Fruit fly (Drosophila melanogaster) whole organism, embryonic: ENCODE results near the gene ppk30.
A peak's percentile ranks its signal among the peaks of the same experiment; 100 is the strongest.

Source experiments
- Abd-B ChIP-seq: fragments of 200-800 bp; sonication (Bioruptor generic); optimal IDR thresholded peaks from 2 replicates; lab custom pipeline; 2018; ENCODE audit warnings: missing biosample characterization, mild to moderate bottlenecking, missing genetic modification characterization, moderate library complexity
- BEAF-32 ChIP-seq: fragments of 200-800 bp; sonication (Bioruptor generic); optimal IDR thresholded peaks from 3 replicates; lab custom pipeline; 2017; ENCODE audit warnings: missing biosample characterization, missing genetic modification characterization, mild to moderate bottlenecking, moderate library complexity, missing genetic modification reagents
- CG10979 ChIP-seq: fragments of 200-800 bp; sonication (Bioruptor generic); optimal IDR thresholded peaks from 2 replicates; lab custom pipeline; 2018; ENCODE audit warnings: missing biosample characterization, mild to moderate bottlenecking, missing genetic modification characterization, moderate library complexity
- CG11504 ChIP-seq: fragments of 200-800 bp; sonication (Bioruptor generic); optimal IDR thresholded peaks from 3 replicates; lab custom pipeline; 2019; ENCODE audit warnings: missing biosample characterization, mild to moderate bottlenecking, missing genetic modification characterization, moderate library complexity
- CG12391 ChIP-seq: fragments of 200-800 bp; sonication (Bioruptor generic); optimal IDR thresholded peaks from 3 replicates; lab custom pipeline; 2018; ENCODE audit warnings: missing biosample characterization, mild to moderate bottlenecking, missing genetic modification characterization, moderate library complexity
- CG14667 ChIP-seq: fragments of 200-800 bp; sonication (Bioruptor generic); IDR thresholded peaks from 2 replicates; pipeline ENCODE4 v1.3.6; 2022; ENCODE audit warnings: missing biosample characterization, missing genetic modification characterization
- CG17568 ChIP-seq: fragments of 200-800 bp; sonication (Bioruptor generic); optimal IDR thresholded peaks from 2 replicates; lab custom pipeline; 2018; ENCODE audit warnings: missing biosample characterization, mild to moderate bottlenecking, missing genetic modification characterization, moderate library complexity
- CG18599 ChIP-seq: fragments of 200-800 bp; sonication (Bioruptor generic); optimal IDR thresholded peaks from 3 replicates; lab custom pipeline; 2017; ENCODE audit warnings: missing biosample characterization, missing genetic modification characterization, mild to moderate bottlenecking, moderate library complexity, missing genetic modification reagents
- CG33213 ChIP-seq: fragments of 200-800 bp; sonication (Bioruptor generic); optimal IDR thresholded peaks from 3 replicates; lab custom pipeline; 2016; ENCODE audit warnings: missing biosample characterization, missing genetic modification characterization
- CG34376 ChIP-seq: fragments of 200-800 bp; sonication (Bioruptor generic); optimal IDR thresholded peaks from 2 replicates; lab custom pipeline; 2018; ENCODE audit warnings: missing biosample characterization, mild to moderate bottlenecking, missing genetic modification characterization
- CG3847 ChIP-seq: fragments of 200-800 bp; sonication (Bioruptor generic); IDR thresholded peaks from 2 replicates; pipeline ENCODE4 v1.3.6; 2022; ENCODE audit warnings: missing biosample characterization, missing genetic modification characterization
- CG6654 ChIP-seq: fragments of 200-800 bp; sonication (Bioruptor generic); optimal IDR thresholded peaks from 2 replicates; lab custom pipeline; 2017; ENCODE audit warnings: missing biosample characterization, mild to moderate bottlenecking, missing genetic modification characterization
- CG6765 ChIP-seq: fragments of 200-800 bp; sonication (Bioruptor generic); optimal IDR thresholded peaks from 3 replicates; lab custom pipeline; 2017; ENCODE audit warnings: missing biosample characterization, mild to moderate bottlenecking, missing genetic modification characterization
- CG8359 ChIP-seq: fragments of 200-800 bp; sonication (Bioruptor generic); optimal IDR thresholded peaks from 2 replicates; lab custom pipeline; 2017; ENCODE audit warnings: missing biosample characterization, mild to moderate bottlenecking, missing genetic modification characterization, borderline replicate concordance
- CG9932 ChIP-seq: fragments of 200-800 bp; sonication (Bioruptor generic); IDR thresholded peaks from 2 replicates; pipeline ENCODE4 v1.3.6; 2022; ENCODE audit warnings: missing biosample characterization, missing genetic modification characterization
- Chrac-16 ChIP-seq: fragments of 200-800 bp; sonication (Bioruptor generic); optimal IDR thresholded peaks from 3 replicates; lab custom pipeline; 2016; ENCODE audit warnings: missing biosample characterization, missing genetic modification characterization
- D19A ChIP-seq: fragments of 200-800 bp; optimal IDR thresholded peaks from 3 replicates; lab custom pipeline; 2019; ENCODE audit warnings: missing biosample characterization, mild to moderate bottlenecking, missing genetic modification characterization, moderate library complexity
- Eip74EF ChIP-seq, 2 experiments: fragments of 200-800 bp in 1 of 2; fragments of >200 bp in 1 of 2; sonication (Bioruptor generic) in 1 of 2; optimal IDR thresholded peaks; 2 replicates each; lab custom pipeline; 2017 to 2019; ENCODE audit warnings: missing biosample characterization in 2 of 2, missing genetic modification characterization in 2 of 2, mild to moderate bottlenecking in 1 of 2, moderate library complexity in 1 of 2
- Nf-YA ChIP-seq: fragments of 200-800 bp; sonication (Bioruptor generic); IDR thresholded peaks from 2 replicates; pipeline ENCODE4 v1.3.6; 2022; ENCODE audit warnings: missing biosample characterization, missing genetic modification characterization
- Nf-YB ChIP-seq: fragments of 200-800 bp; sonication (Bioruptor generic); optimal IDR thresholded peaks from 3 replicates; lab custom pipeline; 2019; ENCODE audit warnings: missing biosample characterization, mild to moderate bottlenecking, missing genetic modification characterization, moderate library complexity
- Nf-YC ChIP-seq: fragments of 200-800 bp; optimal IDR thresholded peaks from 3 replicates; lab custom pipeline; 2019; ENCODE audit warnings: missing biosample characterization, mild to moderate bottlenecking, missing genetic modification characterization, moderate library complexity
- Pdp1 ChIP-seq, 2 experiments: fragments of 200-800 bp; sonication (Bioruptor generic); optimal IDR thresholded peaks; 3 replicates each; lab custom pipeline; 2016; ENCODE audit warnings: missing biosample characterization in 2 of 2, missing genetic modification characterization in 2 of 2, mild to moderate bottlenecking in 1 of 2, moderate library complexity in 1 of 2
- Six4 ChIP-seq: fragments of 200-800 bp; sonication (Bioruptor generic); optimal IDR thresholded peaks from 2 replicates; lab custom pipeline; 2016; ENCODE audit warnings: missing biosample characterization, missing genetic modification characterization
- Trl ChIP-seq, 3 experiments: fragments of >200 bp in 2 of 3; fragments of 200-800 bp in 1 of 3; sonication (Bioruptor generic) in 1 of 3; optimal IDR thresholded peaks; 2 replicates in 1 of 3; 3 replicates in 2 of 3; lab custom pipeline; 2016 to 2017; ENCODE audit warnings: missing biosample characterization in 1 of 3, missing genetic modification characterization in 1 of 3
- abd-A ChIP-seq: fragments of 200-800 bp; sonication (Bioruptor generic); optimal IDR thresholded peaks from 3 replicates; lab custom pipeline; 2019; ENCODE audit warnings: missing biosample characterization, mild to moderate bottlenecking, missing genetic modification characterization, moderate library complexity
- cato ChIP-seq: fragments of 200-800 bp; sonication (Bioruptor generic); optimal IDR thresholded peaks from 2 replicates; lab custom pipeline; 2016; ENCODE audit warnings: missing biosample characterization, missing genetic modification characterization, borderline replicate concordance
- chinmo ChIP-seq: fragments of 200-800 bp; sonication (Bioruptor generic); IDR thresholded peaks from 4 replicates; pipeline ENCODE4 v1.3.6; 2022; ENCODE audit warnings: missing biosample characterization, missing genetic modification characterization; ENCODE audit not compliant: partially characterized antibody
- chm ChIP-seq: fragments of 200-800 bp; sonication (Bioruptor generic); IDR thresholded peaks from 2 replicates; pipeline ENCODE4 v1.3.6; 2022; ENCODE audit warnings: missing biosample characterization, missing genetic modification characterization
- ci ChIP-seq: fragments of 200-800 bp; sonication (Bioruptor generic); IDR thresholded peaks from 3 replicates; pipeline ENCODE4 v1.3.6; 2022; ENCODE audit warnings: missing biosample characterization, missing genetic modification characterization
- crol ChIP-seq: fragments of 200-800 bp; sonication (Bioruptor generic); IDR thresholded peaks from 2 replicates; pipeline ENCODE4 v1.3.6; 2022; ENCODE audit warnings: missing biosample characterization, missing genetic modification characterization
- dmrt99B ChIP-seq: fragments of 200-800 bp; sonication (Bioruptor generic); optimal IDR thresholded peaks from 2 replicates; lab custom pipeline; 2018; ENCODE audit warnings: missing biosample characterization, mild to moderate bottlenecking, missing genetic modification characterization, moderate library complexity
- dysf ChIP-seq: fragments of 200-800 bp; sonication (Bioruptor generic); IDR thresholded peaks from 3 replicates; pipeline ENCODE4 v1.3.6; 2022; ENCODE audit warnings: missing biosample characterization, missing genetic modification characterization
- hkb ChIP-seq, 2 experiments: fragments of 200-800 bp in 1 of 2; fragments of >200 bp in 1 of 2; sonication (Bioruptor generic) in 1 of 2; IDR thresholded peaks in 1 of 2; optimal IDR thresholded peaks in 1 of 2; 2 replicates each; pipeline versions ENCODE4 v1.3.6 to Lab custom; 2017 to 2022; ENCODE audit warnings: missing biosample characterization in 1 of 2, missing genetic modification characterization in 1 of 2
- phol ChIP-seq: fragments of 200-800 bp; sonication (Bioruptor generic); optimal IDR thresholded peaks from 3 replicates; lab custom pipeline; 2018; ENCODE audit warnings: missing biosample characterization, mild to moderate bottlenecking, missing genetic modification characterization, moderate library complexity
- pita ChIP-seq: fragments of 200-800 bp; sonication (Bioruptor generic); optimal IDR thresholded peaks from 2 replicates; lab custom pipeline; 2017; ENCODE audit warnings: missing biosample characterization, mild to moderate bottlenecking, missing genetic modification characterization
- ro ChIP-seq: fragments of 200-800 bp; sonication (Bioruptor generic); IDR thresholded peaks from 2 replicates; pipeline ENCODE4 v1.3.6; 2022; ENCODE audit warnings: missing biosample characterization, missing genetic modification characterization
- sens ChIP-seq: fragments of 200-800 bp; sonication (Bioruptor generic); peaks from one replicate; lab custom pipeline; 2016; ENCODE audit warnings: missing biosample characterization, missing genetic modification characterization
- stc ChIP-seq: fragments of 200-800 bp; sonication (Bioruptor generic); IDR thresholded peaks from 2 replicates; pipeline ENCODE4 v1.3.6; 2022; ENCODE audit warnings: missing biosample characterization, missing genetic modification characterization
- sug ChIP-seq: fragments of 200-800 bp; optimal IDR thresholded peaks from 2 replicates; lab custom pipeline; 2019; ENCODE audit warnings: missing biosample characterization, mild to moderate bottlenecking, missing genetic modification characterization, moderate library complexity
- ttk ChIP-seq: fragments of 200-800 bp; sonication (Bioruptor generic); IDR thresholded peaks from 2 replicates; pipeline ENCODE4 v2.1.2; 2022; ENCODE audit warnings: missing biosample characterization, missing genetic modification characterization

ppk30 gene

DNA sequence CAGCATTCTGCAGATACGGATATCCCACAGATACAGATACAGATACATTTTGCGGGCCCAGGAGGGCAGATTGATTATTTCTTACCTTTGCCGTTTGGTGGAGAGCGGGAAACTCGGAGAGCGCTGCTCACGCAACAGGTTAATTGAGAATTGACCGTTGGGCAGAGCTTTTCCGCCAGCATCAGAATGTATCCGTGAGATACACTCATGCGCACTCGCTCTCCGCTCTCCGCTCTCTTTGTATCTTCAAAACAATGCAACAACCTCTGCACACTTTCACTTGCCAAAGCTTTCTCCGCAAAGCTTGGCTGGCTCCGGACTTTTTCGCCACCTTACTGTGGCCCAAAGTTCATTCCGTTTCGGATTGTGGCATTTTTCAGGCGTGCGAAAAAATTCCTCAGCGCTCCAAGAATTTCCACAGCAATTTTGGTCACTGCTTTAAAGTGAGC lies 13.2 kb downstream of the ppk30 start, which contains the start of the genes CG7582 and Gycalpha99B (continued):
- TF ChIP-seq abd-A (tag; lab: Kevin White, UChicago) (peak; percentile 24), Pdp1 (GFP tag; optimal IDR thresholded peaks at IDR 0.05; lab: Kevin White, UChicago) (peak in 1 of 2 experiments; percentile 80), Chrac-16 (GFP tag; lab: Kevin White, UChicago) (no peak)

DNA sequence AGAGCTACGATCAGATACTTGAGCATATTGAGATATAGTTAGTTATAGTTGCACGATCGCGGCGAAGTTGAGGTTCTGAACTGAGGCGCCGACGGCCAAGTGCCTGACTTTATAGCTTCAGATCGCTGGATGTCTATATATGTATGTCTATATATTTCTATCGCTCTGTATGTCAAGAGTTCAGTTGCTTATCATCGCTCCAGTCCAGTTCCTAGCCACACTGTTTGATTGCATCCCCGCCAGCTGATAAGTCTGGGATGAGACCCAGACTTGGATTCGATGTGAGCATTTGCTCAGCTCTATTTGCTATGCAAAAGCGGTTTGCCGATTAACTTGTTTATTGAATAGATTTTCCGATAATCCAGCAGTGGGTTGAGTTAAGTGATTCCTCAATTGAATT lies 17.7 kb downstream of the ppk30 start:
- TF ChIP-seq CG33213 (GFP tag; lab: Kevin White, UChicago) = no peak
- TF ChIP-seq CG34376 (GFP tag; lab: Kevin White, UChicago) = peak; percentile 59
- TF ChIP-seq sug = peak; percentile 20
- 0 out of 3 replicates have a peak, but pooled peaks have one; percentile 7 for TF ChIP-seq dysf
- TF ChIP-seq chinmo (GFP tag; lab: Robert Waterston, UW) = 0 out of 4 replicates have a peak, but pooled peaks have one; percentile 60
- peak in 1 of 2 experiments; percentile 6 for TF ChIP-seq Eip74EF (GFP tag; optimal IDR thresholded peaks at IDR 0.05; lab: Kevin White, UChicago)
- TF ChIP-seq CG12391 = no peak

DNA sequence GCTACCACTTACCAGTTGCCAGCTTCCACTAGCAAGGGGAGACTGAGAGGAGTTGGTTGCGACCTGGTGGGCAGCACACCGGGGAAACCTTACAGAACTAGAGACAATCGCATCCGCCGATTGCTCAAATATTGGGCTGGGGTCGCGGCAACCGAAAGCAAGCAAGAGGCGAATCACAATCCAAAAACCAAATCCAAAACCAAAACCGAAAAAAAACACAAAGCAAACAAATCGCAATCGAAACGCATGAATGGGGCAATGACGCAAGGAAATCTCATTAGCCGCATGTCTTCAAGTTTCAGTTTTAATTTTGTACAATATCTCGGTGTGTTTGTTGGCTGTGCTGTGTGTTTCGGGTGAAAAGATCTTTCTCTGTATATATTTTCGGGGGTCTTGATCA lies 20.3 kb downstream of the ppk30 start, which contains the start of gene Obp99c:
Gene Obp99c (minus strand): TSS at position 101 of the 400 bp plus-strand sequence.
- no peak for TF ChIP-seq CG14667
- peak; percentile 19 for TF ChIP-seq dmrt99B (tag; lab: Kevin White, UChicago)
- TF ChIP-seq, all 482 proteins: peak for 1

DNA sequence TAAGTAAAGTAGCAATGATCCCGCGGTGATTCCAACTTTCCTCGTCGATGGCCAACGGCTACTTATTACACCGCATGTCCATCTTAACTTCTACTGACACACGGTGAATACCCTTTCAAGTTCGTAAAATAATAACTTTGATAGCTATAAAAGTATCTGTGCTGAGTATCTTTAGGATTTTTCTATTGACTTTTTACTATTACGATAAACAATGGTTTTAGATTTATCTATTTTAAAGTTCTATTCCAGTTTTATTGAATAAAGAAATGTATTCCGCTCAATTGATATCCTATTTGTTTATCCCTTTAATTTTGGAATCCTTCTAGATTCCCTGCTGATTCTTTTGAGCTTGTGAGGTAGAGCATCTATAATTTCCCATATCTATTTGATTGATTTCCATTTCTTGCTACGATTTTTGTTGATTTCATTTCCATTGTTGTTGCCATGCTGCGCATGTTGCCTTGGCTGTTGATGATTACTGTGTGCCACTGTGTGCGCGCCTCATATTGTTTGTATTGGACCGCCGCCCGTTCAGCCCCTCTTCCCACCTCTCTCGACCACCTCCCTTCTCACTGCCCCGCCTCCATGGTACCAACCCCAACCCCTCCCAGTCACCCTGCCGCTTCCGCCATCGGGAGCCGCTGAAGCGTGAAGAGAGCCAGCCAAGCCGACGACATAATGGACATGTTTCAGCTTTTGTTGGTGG lies 21.0 kb downstream of the ppk30 start:
- TF ChIP-seq Nf-YC (tag; lab: Kevin White, UChicago) (peak; percentile 71), CG9932 (GFP tag; lab: Robert Waterston, UW) (0 out of 2 replicates have a peak, but pooled peaks have one; percentile 10), chinmo (GFP tag; lab: Robert Waterston, UW) (0 out of 4 replicates have a peak, but pooled peaks have one; percentile 56), cato (GFP tag; lab: Kevin White, UChicago) (no peak), phol (tag; lab: Kevin White, UChicago) (peak; percentile 17), CG10979 (peak; percentile 2), ci (GFP tag; lab: Robert Waterston, UW) (peak; percentile 17; the same call in 1 of the 3 replicates), CG11504 (tag; lab: Kevin White, UChicago) (peak; percentile 16), crol (GFP tag; lab: Robert Waterston, UW) (peak; percentile 96), sens (GFP tag; lab: Kevin White, UChicago) (peak; percentile 79), stc (GFP tag; lab: Robert Waterston, UW) (no peak), BEAF-32 (GFP tag; lab: Kevin White, UChicago) (no peak), chm (GFP tag; lab: Robert Waterston, UW) (0 out of 2 replicates have a peak, but pooled peaks have one; percentile 19), ttk (GFP tag; lab: Robert Waterston, UW) (peak; percentile 49; the same call in 1 of the 2 replicates), D19A (tag; lab: Kevin White, UChicago) (peak; percentile 93), Nf-YB (GFP tag; lab: Kevin White, UChicago) (peak; percentile 57), ro (GFP tag; lab: Robert Waterston, UW) (no peak), Trl (optimal IDR thresholded peaks at IDR 0.05; lab: Kevin White, UChicago) (peak in 1 of 2 experiments; percentile 1), Trl (GFP tag; optimal IDR thresholded peaks at IDR 0.05; lab: Kevin White, UChicago) (no peak)

DNA sequence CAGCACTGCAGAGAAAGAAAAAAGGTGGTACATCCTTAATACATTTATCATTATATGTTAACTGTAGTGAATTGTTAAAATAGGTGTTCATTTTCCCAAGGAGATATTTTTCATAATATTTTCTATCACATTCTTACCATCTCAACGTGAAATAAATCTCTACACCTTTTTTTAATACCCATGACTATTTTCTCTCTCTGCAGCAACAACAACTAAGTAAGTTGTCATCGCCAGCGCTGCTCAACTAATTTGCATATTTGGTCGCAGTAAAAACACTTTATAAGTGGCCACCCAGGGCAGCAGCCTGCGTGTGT lies 21.5 kb downstream of the ppk30 start:
- TF ChIP-seq CG8359 (no peak), CG17568 (peak; percentile 8), CG3847 (GFP tag; lab: Robert Waterston, UW) (0 out of 2 replicates have a peak, but pooled peaks have one; percentile 20), phol (tag; lab: Kevin White, UChicago) (peak; percentile 61), dysf (peak; percentile 59), pita (GFP tag; lab: Kevin White, UChicago) (no peak), CG6765 (GFP tag; lab: Kevin White, UChicago) (no peak), Abd-B (peak; percentile 51), Six4 (GFP tag; lab: Kevin White, UChicago) (peak; percentile 7), CG6654 (GFP tag; lab: Kevin White, UChicago) (no peak), Nf-YA (no peak), hkb (optimal IDR thresholded peaks at IDR 0.05; lab: Kevin White, UChicago) (no peak), hkb (GFP tag; IDR thresholded peaks at IDR 0.05; lab: Robert Waterston, UW) (peak; percentile 61), CG18599 (GFP tag; lab: Kevin White, UChicago) (peak; percentile 22)
